Fruit fly (Drosophila melanogaster) whole organism, embryonic: Measurements from ENCODE around the gene BicC.

Experiments
- Abd-B ChIP-seq: fragments of 200-800 bp; sonication (Bioruptor generic); optimal IDR thresholded peaks from 2 replicates; lab custom pipeline; 2018; ENCODE audit warnings: missing biosample characterization, mild to moderate bottlenecking, missing genetic modification characterization, moderate library complexity
- Awh ChIP-seq: fragments of 200-800 bp; sonication (Bioruptor generic); IDR thresholded peaks from 2 replicates; pipeline ENCODE4, ENCODE4 v1.3.6; 2022; ENCODE audit warnings: missing biosample characterization, missing genetic modification characterization
- CG10209 ChIP-seq: fragments of 200-800 bp; sonication (Bioruptor generic); optimal IDR thresholded peaks from 3 replicates; lab custom pipeline; 2017; ENCODE audit warnings: missing biosample characterization, mild to moderate bottlenecking, missing genetic modification characterization, missing genetic modification reagents
- CG12104 ChIP-seq: fragments of 200-800 bp; sonication (Bioruptor generic); optimal IDR thresholded peaks from 3 replicates; lab custom pipeline; 2016; ENCODE audit warnings: missing biosample characterization, missing genetic modification characterization
- CG12391 ChIP-seq: fragments of 200-800 bp; sonication (Bioruptor generic); optimal IDR thresholded peaks from 3 replicates; lab custom pipeline; 2018; ENCODE audit warnings: missing biosample characterization, mild to moderate bottlenecking, missing genetic modification characterization, moderate library complexity
- CG12744 ChIP-seq: fragments of 200-800 bp; sonication (Bioruptor generic); optimal IDR thresholded peaks from 2 replicates; lab custom pipeline; 2016; ENCODE audit warnings: missing biosample characterization, missing genetic modification characterization
- CG12942 ChIP-seq: fragments of 200-800 bp; sonication (Bioruptor generic); optimal IDR thresholded peaks from 3 replicates; lab custom pipeline; 2016; ENCODE audit warnings: missing biosample characterization, missing genetic modification characterization
- CG13894 ChIP-seq: fragments of 200-800 bp; sonication (Bioruptor generic); optimal IDR thresholded peaks from 3 replicates; lab custom pipeline; 2018; ENCODE audit warnings: missing biosample characterization, mild to moderate bottlenecking, missing genetic modification characterization, moderate library complexity
- CG14710 ChIP-seq: fragments of 200-800 bp; sonication (Bioruptor generic); optimal IDR thresholded peaks from 3 replicates; lab custom pipeline; 2019; ENCODE audit warnings: missing biosample characterization, mild to moderate bottlenecking, missing genetic modification characterization, moderate library complexity
- CG15479 ChIP-seq: fragments of 200-800 bp; sonication (Bioruptor generic); optimal IDR thresholded peaks from 3 replicates; lab custom pipeline; 2019; ENCODE audit warnings: missing biosample characterization, mild to moderate bottlenecking, missing genetic modification characterization, moderate library complexity
- CG1647 ChIP-seq: fragments of 200-800 bp; sonication (Bioruptor generic); optimal IDR thresholded peaks from 3 replicates; lab custom pipeline; 2016; ENCODE audit warnings: missing biosample characterization, missing genetic modification characterization
- CG16813 ChIP-seq: fragments of 200-800 bp; sonication (Bioruptor generic); IDR thresholded peaks from 3 replicates; pipeline ENCODE4 v1.3.6; 2022; ENCODE audit warnings: missing biosample characterization, missing genetic modification characterization; ENCODE audit not compliant: partially characterized antibody
- CG1792 ChIP-seq: fragments of 200-800 bp; sonication (Bioruptor generic); optimal IDR thresholded peaks from 2 replicates; lab custom pipeline; 2016; ENCODE audit warnings: missing biosample characterization, missing genetic modification characterization
- CG18011 ChIP-seq: fragments of 200-800 bp; sonication (Bioruptor generic); optimal IDR thresholded peaks from 2 replicates; lab custom pipeline; 2017; ENCODE audit warnings: missing biosample characterization, missing genetic modification characterization, mild to moderate bottlenecking, moderate library complexity, missing genotype
- CG2889 ChIP-seq: fragments of 200-800 bp; sonication (Bioruptor generic); IDR thresholded peaks from 3 replicates; pipeline ENCODE4 v1.3.6; 2022; ENCODE audit warnings: missing biosample characterization, missing genetic modification characterization
- CG3065 ChIP-seq: fragments of 200-800 bp; sonication (Bioruptor generic); optimal IDR thresholded peaks from 2 replicates; lab custom pipeline; 2016; ENCODE audit warnings: missing biosample characterization, missing genetic modification characterization
- CG31441 ChIP-seq: fragments of 200-800 bp; sonication (Bioruptor generic); IDR thresholded peaks from 2 replicates; pipeline ENCODE4 v1.3.6; 2022; ENCODE audit warnings: missing biosample characterization, missing genetic modification characterization
- CG3995 ChIP-seq: fragments of 200-800 bp; sonication (Bioruptor generic); optimal IDR thresholded peaks from 3 replicates; lab custom pipeline; 2016; ENCODE audit warnings: missing biosample characterization, missing genetic modification characterization
- CG4282 ChIP-seq: fragments of 200-800 bp; sonication (Bioruptor generic); optimal IDR thresholded peaks from 2 replicates; lab custom pipeline; 2016; ENCODE audit warnings: missing biosample characterization, missing genetic modification characterization
- CG4707 ChIP-seq: fragments of 200-800 bp; sonication (Bioruptor generic); optimal IDR thresholded peaks from 2 replicates; lab custom pipeline; 2018; ENCODE audit warnings: missing biosample characterization, mild to moderate bottlenecking, missing genetic modification characterization, moderate library complexity
- CG7928 ChIP-seq: fragments of 200-800 bp; sonication (Bioruptor generic); optimal IDR thresholded peaks from 2 replicates; lab custom pipeline; 2017; ENCODE audit warnings: missing biosample characterization, mild to moderate bottlenecking, missing genetic modification characterization
- CG8924 ChIP-seq: fragments of 200-800 bp; optimal IDR thresholded peaks from 3 replicates; lab custom pipeline; 2019; ENCODE audit warnings: missing biosample characterization, mild to moderate bottlenecking, missing genetic modification characterization, moderate library complexity
- D ChIP-seq, 2 experiments: fragments of 200-800 bp in 1 of 2; fragments of >200 bp in 1 of 2; sonication (Bioruptor generic) in 1 of 2; optimal IDR thresholded peaks; 2 replicates in 1 of 2; 3 replicates in 1 of 2; lab custom pipeline; 2017; ENCODE audit warnings: mild to moderate bottlenecking in 1 of 2, missing biosample characterization in 1 of 2, missing genetic modification characterization in 1 of 2, missing genetic modification reagents in 1 of 2
- Fer3 ChIP-seq: fragments of 200-800 bp; sonication (Bioruptor generic); optimal IDR thresholded peaks from 2 replicates; lab custom pipeline; 2018; ENCODE audit warnings: missing biosample characterization, mild to moderate bottlenecking, missing genetic modification characterization, moderate library complexity
- HLH54F ChIP-seq: fragments of 200-800 bp; sonication (Bioruptor generic); optimal IDR thresholded peaks from 3 replicates; lab custom pipeline; 2016; ENCODE audit warnings: missing biosample characterization, missing genetic modification characterization
- Hr3 ChIP-seq: fragments of 200-800 bp; sonication (Bioruptor generic); optimal IDR thresholded peaks from 3 replicates; lab custom pipeline; 2016; ENCODE audit warnings: missing biosample characterization, missing genetic modification characterization
- Hr78 ChIP-seq, 2 experiments: fragments of 200-800 bp in 1 of 2; fragments of >200 bp in 1 of 2; sonication (Bioruptor generic) in 1 of 2; optimal IDR thresholded peaks; 2 replicates each; lab custom pipeline; 2017 to 2019; ENCODE audit warnings: missing biosample characterization in 2 of 2, missing genetic modification characterization in 2 of 2, mild to moderate bottlenecking in 1 of 2, moderate library complexity in 1 of 2
- Nf-YC ChIP-seq: fragments of 200-800 bp; optimal IDR thresholded peaks from 3 replicates; lab custom pipeline; 2019; ENCODE audit warnings: missing biosample characterization, mild to moderate bottlenecking, missing genetic modification characterization, moderate library complexity
- Spps ChIP-seq: fragments of 200-800 bp; sonication (Bioruptor generic); optimal IDR thresholded peaks from 2 replicates; lab custom pipeline; 2018; ENCODE audit warnings: missing biosample characterization, mild to moderate bottlenecking, missing genetic modification characterization
- cas ChIP-seq: fragments of 200-800 bp; sonication (Bioruptor generic); IDR thresholded peaks from 2 replicates; pipeline ENCODE4 v1.3.6; 2022; ENCODE audit warnings: missing biosample characterization, missing genetic modification characterization
- crc ChIP-seq: fragments of 200-800 bp; sonication (Bioruptor generic); optimal IDR thresholded peaks from 2 replicates; lab custom pipeline; 2016; ENCODE audit warnings: missing biosample characterization, missing genetic modification characterization
- crol ChIP-seq: fragments of 200-800 bp; sonication (Bioruptor generic); IDR thresholded peaks from 2 replicates; pipeline ENCODE4 v1.3.6; 2022; ENCODE audit warnings: missing biosample characterization, missing genetic modification characterization
- dpn ChIP-seq, 2 experiments: fragments of 200-800 bp; sonication (Bioruptor generic); optimal IDR thresholded peaks; 3 replicates each; lab custom pipeline; 2016; ENCODE audit warnings: missing biosample characterization in 2 of 2, missing genetic modification characterization in 2 of 2
- emc ChIP-seq: fragments of 200-800 bp; sonication (Bioruptor generic); optimal IDR thresholded peaks from 2 replicates; lab custom pipeline; 2016; ENCODE audit warnings: missing biosample characterization, missing genetic modification characterization
- ewg ChIP-seq: fragments of 200-800 bp; sonication (Bioruptor generic); optimal IDR thresholded peaks from 3 replicates; lab custom pipeline; 2017; ENCODE audit warnings: mild to moderate bottlenecking, missing biosample characterization, missing genetic modification reagents, missing genetic modification characterization
- fd102C ChIP-seq: fragments of 200-800 bp; sonication (Bioruptor generic); optimal IDR thresholded peaks from 2 replicates; lab custom pipeline; 2018; ENCODE audit warnings: missing biosample characterization, mild to moderate bottlenecking, missing genetic modification characterization, moderate library complexity
- her ChIP-seq: fragments of 200-800 bp; sonication (Bioruptor generic); optimal IDR thresholded peaks from 2 replicates; lab custom pipeline; 2016; ENCODE audit warnings: missing biosample characterization, missing genetic modification characterization
- kni ChIP-seq: fragments of 200-800 bp; sonication (Bioruptor generic); optimal IDR thresholded peaks from 3 replicates; lab custom pipeline; 2017; ENCODE audit warnings: mild to moderate bottlenecking, missing biosample characterization, missing genetic modification reagents, missing genetic modification characterization
- lab ChIP-seq: fragments of 200-800 bp; sonication (Bioruptor generic); optimal IDR thresholded peaks from 3 replicates; lab custom pipeline; 2017; ENCODE audit warnings: missing biosample characterization, missing genetic modification characterization, mild to moderate bottlenecking, moderate library complexity, missing genetic modification reagents
- lbe ChIP-seq: fragments of 200-800 bp; sonication (Bioruptor generic); optimal IDR thresholded peaks from 2 replicates; lab custom pipeline; 2016; ENCODE audit warnings: missing biosample characterization, mild to moderate bottlenecking, missing genetic modification characterization
- maf-S ChIP-seq: fragments of 200-800 bp; sonication (Bioruptor generic); optimal IDR thresholded peaks from 2 replicates; lab custom pipeline; 2016; ENCODE audit warnings: missing biosample characterization, missing genetic modification characterization
- nerfin-1 ChIP-seq: fragments of 200-800 bp; sonication (Bioruptor generic); optimal IDR thresholded peaks from 3 replicates; lab custom pipeline; 2019; ENCODE audit warnings: missing biosample characterization, mild to moderate bottlenecking, missing genetic modification characterization, moderate library complexity
- org-1 ChIP-seq: fragments of 200-800 bp; sonication (Bioruptor generic); optimal IDR thresholded peaks from 2 replicates; lab custom pipeline; 2017; ENCODE audit warnings: missing biosample characterization, missing genetic modification characterization
- peb ChIP-seq: fragments of 200-800 bp; sonication (Bioruptor generic); IDR thresholded peaks from 2 replicates; pipeline ENCODE4 v1.3.6; 2022; ENCODE audit warnings: missing biosample characterization, missing genetic modification characterization
- pita ChIP-seq: fragments of 200-800 bp; sonication (Bioruptor generic); optimal IDR thresholded peaks from 2 replicates; lab custom pipeline; 2017; ENCODE audit warnings: missing biosample characterization, mild to moderate bottlenecking, missing genetic modification characterization
- repo ChIP-seq: fragments of 200-800 bp; sonication (Bioruptor generic); optimal IDR thresholded peaks from 2 replicates; lab custom pipeline; 2016; ENCODE audit warnings: missing biosample characterization, missing genetic modification characterization
- rib ChIP-seq: fragments of 200-800 bp; sonication (Bioruptor generic); IDR thresholded peaks from 2 replicates; pipeline ENCODE4 v1.3.6; 2022; ENCODE audit warnings: missing biosample characterization, missing genetic modification characterization
- sens-2 ChIP-seq: fragments of 200-800 bp; sonication (Bioruptor generic); IDR thresholded peaks from 2 replicates; pipeline ENCODE4 v1.3.6; 2022; ENCODE audit warnings: missing biosample characterization, missing genetic modification characterization
- ttk ChIP-seq: fragments of 200-800 bp; sonication (Bioruptor generic); IDR thresholded peaks from 2 replicates; pipeline ENCODE4 v2.1.2; 2022; ENCODE audit warnings: missing biosample characterization, missing genetic modification characterization
- unc-4 ChIP-seq: fragments of 200-800 bp; sonication (Bioruptor generic); IDR thresholded peaks from 2 replicates; pipeline ENCODE4 v1.3.6; 2022; ENCODE audit warnings: missing biosample characterization, missing genetic modification characterization; ENCODE audit not compliant: partially characterized antibody
- usp ChIP-seq: fragments of >200 bp; optimal IDR thresholded peaks from 2 replicates; lab custom pipeline; 2017; ENCODE audit warnings: missing biosample characterization, missing genetic modification characterization

Gene BicC

DNA sequence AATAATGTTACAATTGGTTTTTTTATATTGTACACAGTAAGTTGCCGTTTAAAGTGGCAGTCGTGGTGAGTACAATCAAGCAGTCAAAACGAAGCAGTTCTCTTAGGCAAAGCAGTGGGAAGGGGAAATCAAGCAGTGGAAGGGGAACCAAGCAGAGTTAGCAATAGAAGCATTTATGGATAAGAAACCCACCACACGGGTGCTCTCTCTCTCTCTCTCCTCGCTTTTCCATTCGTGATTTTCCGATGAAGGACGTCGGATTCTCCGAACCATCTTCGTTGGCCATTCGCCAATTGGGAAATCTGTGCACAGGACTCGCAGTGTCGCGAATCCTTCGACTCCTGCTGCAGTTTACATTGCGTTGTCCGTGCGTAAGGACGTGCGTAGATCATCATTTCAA, 7.8 kb downstream of the BicC start, which contains the start of gene beat-Ia (continued):
- TF ChIP-seq CG1647 (no peak), dpn (GFP tag; optimal IDR thresholded peaks at IDR 0.05; lab: Kevin White, UChicago) (no peak), maf-S (GFP tag; lab: Kevin White, UChicago) (no peak), CG15479 (GFP tag; lab: Kevin White, UChicago) (peak; percentile 9), CG8924 (tag; lab: Kevin White, UChicago) (no peak), rib (no peak), crol (no peak), CG7928 (GFP tag; lab: Kevin White, UChicago) (no peak), CG12391 (tag; lab: Kevin White, UChicago) (no peak), peb (GFP tag; lab: Robert Waterston, UW) (no peak), CG10209 (GFP tag; lab: Kevin White, UChicago) (no peak), Spps (tag; lab: Kevin White, UChicago) (no peak), cas (no peak), her (no peak), sens-2 (peak; percentile 44; the same call in 1 of the 2 replicates), unc-4 (GFP tag; lab: Robert Waterston, UW) (no peak), CG12942 (GFP tag; lab: Kevin White, UChicago) (no peak), CG1792 (GFP tag; lab: Kevin White, UChicago) (no peak), Hr3 (GFP tag; lab: Kevin White, UChicago) (no peak), CG4707 (GFP tag; lab: Kevin White, UChicago) (no peak), fd102C (GFP tag; lab: Kevin White, UChicago) (no peak), CG13894 (tag; lab: Kevin White, UChicago) (no peak), D (optimal IDR thresholded peaks at IDR 0.05; lab: Kevin White, UChicago) (no peak), D (GFP tag; optimal IDR thresholded peaks at IDR 0.05; lab: Kevin White, UChicago) (no peak), lab (GFP tag; lab: Kevin White, UChicago) (no peak), Hr78 (GFP tag; optimal IDR thresholded peaks at IDR 0.05; lab: Kevin White, UChicago) (peak in 1 of 2 experiments; percentile 45), Abd-B (GFP tag; lab: Kevin White, UChicago) (peak; percentile 22), repo (GFP tag; lab: Kevin White, UChicago) (no peak), CG4282 (GFP tag; lab: Kevin White, UChicago) (no peak), CG12744 (GFP tag; lab: Kevin White, UChicago) (peak; percentile 25), CG3995 (GFP tag; lab: Kevin White, UChicago) (no peak), CG3065 (GFP tag; lab: Kevin White, UChicago) (no peak), CG16813 (peak; percentile 42; the same call in 1 of the 3 replicates), CG14710 (tag; lab: Kevin White, UChicago) (no peak), CG31441 (GFP tag; lab: Robert Waterston, UW) (no peak), CG18011 (GFP tag; lab: Kevin White, UChicago) (no peak), crc (no peak), org-1 (GFP tag; lab: Kevin White, UChicago) (no peak), pita (GFP tag; lab: Kevin White, UChicago) (no peak), ttk (GFP tag; lab: Robert Waterston, UW) (no peak), Fer3 (no peak), ewg (peak; percentile 79), lbe (GFP tag; lab: Kevin White, UChicago) (no peak), Awh (GFP tag; lab: Robert Waterston, UW) (no peak), HLH54F (no peak), emc (GFP tag; lab: Kevin White, UChicago) (no peak), usp (GFP tag; lab: Kevin White, UChicago) (no peak), Nf-YC (tag; lab: Kevin White, UChicago) (peak; percentile 76), CG2889 (GFP tag; lab: Robert Waterston, UW) (no peak), nerfin-1 (tag; lab: Kevin White, UChicago) (no peak), CG12104 (GFP tag; lab: Kevin White, UChicago) (no peak), kni (GFP tag; lab: Kevin White, UChicago) (no peak)
